Worm (Caenorhabditis elegans) whole organism, L4 larva: ENCODE results near the gene F13D2.1.

Experiments
- aly-2 ChIP-seq: sonication (generic microtip); optimal IDR thresholded peaks from 2 replicates; lab custom pipeline; 2018; ENCODE audit warnings: missing biosample characterization, missing genetic modification characterization
- ces-1 ChIP-seq: fragments of 150-350 bp; sonication (generic microtip); optimal IDR thresholded peaks from 4 replicates; lab custom pipeline; 2014; ENCODE audit warnings: missing biosample characterization, missing genetic modification reagents, missing genetic modification characterization
- dve-1 ChIP-seq: sonication (generic microtip); optimal IDR thresholded peaks from 2 replicates; lab custom pipeline; 2017; ENCODE audit warnings: antibody characterized with exemption, mild to moderate bottlenecking, missing genetic modification characterization, missing compliant biosample characterization; ENCODE audit not compliant: insufficient read depth
- egl-27 ChIP-seq: sonication (generic microtip); optimal IDR thresholded peaks from 3 replicates; lab custom pipeline; 2017; ENCODE audit warnings: missing biosample characterization, missing genetic modification reagents, missing genetic modification characterization
- fos-1 ChIP-seq: fragments of 150-350 bp; optimal IDR thresholded peaks from 2 replicates; lab custom pipeline; 2014; ENCODE audit warnings: missing biosample characterization, missing genetic modification characterization
- nhr-25 ChIP-seq: sonication (generic microtip); optimal IDR thresholded peaks from 2 replicates; lab custom pipeline; 2017; ENCODE audit warnings: missing genetic modification characterization, mild to moderate bottlenecking, missing compliant biosample characterization, antibody characterized with exemption, moderate library complexity, borderline replicate concordance; ENCODE audit not compliant: insufficient read depth
- unc-130 ChIP-seq: sonication (generic microtip); optimal IDR thresholded peaks from 2 replicates; lab custom pipeline; 2016; ENCODE audit warnings: missing genetic modification reagents, missing genetic modification characterization, missing compliant biosample characterization
- unc-62 ChIP-seq, 3 experiments: fragments of 150-350 bp in 1 of 3; sonication (generic microtip); optimal IDR thresholded peaks in 2 of 3; peaks in 1 of 3; 1 replicate in 1 of 3; 2 replicates in 2 of 3; lab custom pipeline; 2014 to 2017; ENCODE audit warnings: missing biosample characterization in 3 of 3, missing genetic modification characterization in 3 of 3, missing genetic modification reagents in 3 of 3, missing genotype in 1 of 3
- vab-7 ChIP-seq: fragments of 200-800 bp; sonication (Bioruptor generic); IDR thresholded peaks from 2 replicates; pipeline ENCODE4 v1.3.6; 2022; ENCODE audit warnings: missing genetic modification reagents, missing genetic modification characterization, missing compliant biosample characterization
- zip-11 ChIP-seq: fragments of 200-800 bp; sonication (Bioruptor generic); IDR thresholded peaks from 2 replicates; pipeline ENCODE4 v1.3.6; 2022; ENCODE audit warnings: missing genetic modification characterization, missing compliant biosample characterization
- ztf-7 ChIP-seq: fragments of 150-350 bp; optimal IDR thresholded peaks from 2 replicates; lab custom pipeline; 2014; ENCODE audit warnings: missing biosample characterization, missing genetic modification characterization

DNA sequence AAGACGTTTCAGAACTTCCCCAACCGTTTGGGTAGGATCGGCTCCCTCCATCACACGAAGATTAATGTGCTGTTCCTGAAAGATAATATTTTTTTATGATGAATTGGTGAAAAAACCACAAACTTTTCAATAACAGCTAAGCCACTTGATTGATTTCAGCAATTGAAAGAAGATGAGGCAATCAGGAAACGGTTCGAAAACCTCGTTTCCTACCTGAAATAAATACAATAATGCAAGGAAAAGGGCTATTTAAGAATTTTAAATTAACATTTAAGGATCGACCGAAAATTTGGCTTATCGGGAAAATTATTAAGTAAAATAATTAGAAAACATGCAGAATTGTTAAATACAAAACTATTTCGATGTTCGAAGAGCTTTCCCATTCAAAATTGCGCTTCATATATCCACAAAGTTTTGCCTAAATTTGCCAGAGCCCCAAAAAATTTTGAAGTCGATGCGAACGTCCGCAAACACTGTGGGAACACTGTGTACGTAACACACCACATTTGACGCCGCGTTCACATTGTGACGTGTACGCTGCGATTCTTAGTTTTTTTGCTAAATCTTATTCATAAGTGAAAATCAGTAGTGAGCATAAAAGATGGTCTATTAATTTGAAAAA lies 33.3 kb upstream of the F13D2.1 start, which contains the start of gene C34F6.9:
- no peak for TF ChIP-seq dve-1 (tag; lab: Kevin White, UChicago)
- TF ChIP-seq vab-7, result no peak
- TF ChIP-seq unc-62 (GFP tag; optimal IDR thresholded peaks at IDR 0.05 in 1 of 2; lab: Kevin White, UChicago), result no peak
- no peak for TF ChIP-seq unc-62 (tag; optimal IDR thresholded peaks at IDR 0.05; lab: Kevin White, UChicago)
- TF ChIP-seq zip-11, result no peak
- no peak for TF ChIP-seq ces-1 (GFP tag; lab: Kevin White, UChicago)
- TF ChIP-seq ztf-7 (tag; lab: Kevin White, UChicago), result no peak
- no peak for TF ChIP-seq fos-1
- no peak for TF ChIP-seq aly-2 (tag; lab: Kevin White, UChicago)
- TF ChIP-seq unc-130 (GFP tag; lab: Kevin White, UChicago), result no peak
- TF ChIP-seq nhr-25 (tag; lab: Kevin White, UChicago), result no peak
- no peak for TF ChIP-seq egl-27
